Worm (Caenorhabditis elegans): Measurements from ENCODE around the gene M01A8.1.
A peak's percentile ranks its signal among the peaks of the same experiment; 100 is the strongest.

The M01A8.1 gene

DNA sequence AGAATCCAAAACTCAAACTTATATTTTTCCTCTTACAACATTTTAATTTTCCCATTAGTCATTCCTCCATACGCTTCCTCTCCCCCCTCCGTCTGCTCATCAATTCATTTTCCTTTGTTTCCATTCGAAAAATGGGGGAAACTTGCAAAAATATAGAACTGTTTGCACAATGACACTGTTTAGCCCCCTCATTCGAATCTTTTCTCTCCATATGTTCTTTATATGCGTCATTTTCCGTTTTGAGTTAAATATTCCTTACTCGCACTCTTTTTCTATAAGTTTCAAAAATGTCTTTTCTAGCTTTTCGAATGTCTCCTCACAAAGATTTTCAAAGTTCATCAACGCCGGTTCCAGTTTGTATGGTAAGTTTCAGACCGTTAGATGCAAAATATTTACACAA, at the start of gene M01A8.1:
Gene M01A8.1 (plus strand): TSS at position 301 of the 400 bp plus-strand sequence.
- TF ChIP-seq K09A11.1 (tag; optimal IDR thresholded peaks at IDR 0.05; ENCODE audit: insufficient read depth) (no peak), sox-2 (GFP tag; IDR thresholded peaks at IDR 0.05) (no peak), pat-9 (tag; optimal IDR thresholded peaks at IDR 0.05) (no peak), ceh-19 (GFP tag; optimal IDR thresholded peaks at IDR 0.05) (no peak), odd-2 (tag; optimal IDR thresholded peaks at IDR 0.05) (no peak), eyg-1 (tag; optimal IDR thresholded peaks at IDR 0.05) (no peak), pax-1 (tag; optimal IDR thresholded peaks at IDR 0.05) (no peak), npax-4 (tag; optimal IDR thresholded peaks at IDR 0.05) (no peak), fkh-10 (GFP tag; optimal IDR thresholded peaks at IDR 0.05) (no peak), rnt-1 (tag; optimal IDR thresholded peaks at IDR 0.05) (no peak), ceh-48 (tag; optimal IDR thresholded peaks at IDR 0.05) (no peak), pros-1 (tag; optimal IDR thresholded peaks at IDR 0.05) (no peak)

ce11 chrIII:9215367-9215766, 41.7 kb upstream of the M01A8.1 start, which contains the start of gene npr-29:
TSS of gene npr-29 (minus strand) at chrIII:9215467.
- TF ChIP-seq unc-3 (GFP tag; conservative IDR thresholded peaks at IDR 0.05) (no peak), unc-3 (tag; optimal IDR thresholded peaks at IDR 0.05) (no peak), pax-1 (tag; optimal IDR thresholded peaks at IDR 0.05) (no peak), nfya-1 (tag; optimal IDR thresholded peaks at IDR 0.05) (no peak), dmd-4 (tag; optimal IDR thresholded peaks at IDR 0.05; ENCODE audit: borderline replicate concordance) (no peak), ama-1 (optimal IDR thresholded peaks at IDR 0.05) (no peak), fkh-10 (GFP tag; optimal IDR thresholded peaks at IDR 0.05) (no peak), odd-2 (tag; optimal IDR thresholded peaks at IDR 0.05) (no peak), elt-4 (tag; optimal IDR thresholded peaks at IDR 0.05) (no peak), ceh-24 (tag; optimal IDR thresholded peaks at IDR 0.05) (no peak), madf-2 (tag; optimal IDR thresholded peaks at IDR 0.05) (no peak), ttx-3 (tag; optimal IDR thresholded peaks at IDR 0.05) (no peak), ceh-30 (tag; optimal IDR thresholded peaks at IDR 0.05) (no peak), pha-4 (tag; optimal IDR thresholded peaks at IDR 0.05) (no peak), npax-4 (tag; optimal IDR thresholded peaks at IDR 0.05) (no peak), ceh-18 (tag; optimal IDR thresholded peaks at IDR 0.05) (no peak), C38D4.7 (GFP tag; optimal IDR thresholded peaks at IDR 0.05) (no peak)

DNA sequence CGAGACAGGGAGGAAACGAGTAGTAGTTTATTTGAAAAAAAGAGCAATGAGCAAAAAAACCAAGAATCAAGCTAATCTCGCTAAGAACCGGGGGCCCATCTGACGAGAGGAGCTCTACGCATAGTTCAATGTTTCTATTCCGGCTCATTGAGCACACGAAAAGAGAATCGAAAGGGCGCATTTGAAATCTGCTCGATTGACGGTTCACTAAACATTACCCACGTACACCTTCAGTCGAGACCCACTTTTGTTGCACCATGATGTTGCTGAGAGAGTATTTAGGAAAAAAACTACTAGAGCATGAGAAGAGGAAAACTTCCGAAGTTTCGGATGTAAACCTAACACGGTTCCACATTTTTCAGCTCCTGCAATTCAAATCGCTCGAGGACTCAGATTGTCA, 32.1 kb upstream of the M01A8.1 start:
- TF ChIP-seq unc-86 (tag; optimal IDR thresholded peaks at IDR 0.05) (no peak), lim-6 (tag; optimal IDR thresholded peaks at IDR 0.05) (no peak)

DNA sequence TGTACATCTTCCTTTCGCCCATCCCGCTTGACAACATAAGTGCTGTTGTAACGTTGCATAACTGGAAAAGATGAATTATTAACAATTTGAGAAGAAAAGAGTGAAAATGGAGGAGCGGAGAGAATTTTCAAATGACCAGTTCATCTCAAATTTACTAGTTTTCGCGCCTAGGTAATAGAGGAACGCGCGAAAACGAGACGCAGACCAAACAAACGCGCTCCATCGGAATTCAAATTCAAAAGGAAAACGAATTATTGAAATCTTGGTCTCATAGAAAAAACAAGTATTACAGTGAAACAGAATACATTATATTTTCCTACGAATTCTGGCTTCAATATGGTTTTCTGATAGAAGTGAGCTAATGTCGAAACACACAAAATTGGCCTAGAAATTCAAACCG, 28.9 kb upstream of the M01A8.1 start:
- TF ChIP-seq ceh-6 (GFP tag; optimal IDR thresholded peaks at IDR 0.05) (no peak), eyg-1 (tag; optimal IDR thresholded peaks at IDR 0.05) (no peak), syd-9 (tag; optimal IDR thresholded peaks at IDR 0.05) (no peak), sox-4 (tag; optimal IDR thresholded peaks at IDR 0.05) (no peak), nfya-1 (tag; optimal IDR thresholded peaks at IDR 0.05) (peak; percentile 13)

DNA sequence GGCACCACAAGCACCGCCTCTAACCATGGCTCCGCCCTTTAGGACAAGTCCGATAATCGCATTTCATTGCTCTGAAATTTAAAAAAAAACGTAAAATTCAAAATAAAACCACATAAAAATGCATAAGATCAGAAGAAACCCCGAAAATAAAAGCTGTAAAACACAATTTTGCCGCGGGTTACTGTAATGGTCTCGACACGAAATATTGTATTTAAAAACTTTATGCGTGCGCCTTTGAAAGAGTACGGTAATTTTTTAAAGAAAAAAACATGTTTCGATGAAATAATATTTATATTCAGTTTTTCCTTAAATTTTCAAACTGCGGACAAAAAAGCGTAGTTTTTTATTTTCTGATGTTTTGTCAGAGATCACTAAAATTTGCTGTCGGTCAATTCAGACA, 28.3 kb upstream of the M01A8.1 start, which contains the start of gene rnr-1:
Gene rnr-1 (minus strand): TSS at position 77 of the 400 bp plus-strand sequence.
- no peak for TF ChIP-seq unc-86 (tag; optimal IDR thresholded peaks at IDR 0.05)
- TF ChIP-seq rnt-1 (tag; optimal IDR thresholded peaks at IDR 0.05): no peak
- no peak for TF ChIP-seq hlh-6 (tag; optimal IDR thresholded peaks at IDR 0.05)
- TF ChIP-seq ttx-3 (tag; optimal IDR thresholded peaks at IDR 0.05): no peak
- no peak for TF ChIP-seq Y22D7AL.16 (tag; optimal IDR thresholded peaks at IDR 0.05)
- TF ChIP-seq ets-4 (tag; optimal IDR thresholded peaks at IDR 0.05): no peak
- no peak for TF ChIP-seq eyg-1 (tag; optimal IDR thresholded peaks at IDR 0.05)
- TF ChIP-seq ztf-16 (tag; optimal IDR thresholded peaks at IDR 0.05): no peak
- TF ChIP-seq ceh-31 (tag; optimal IDR thresholded peaks at IDR 0.05): no peak
- no peak for TF ChIP-seq ceh-2 (tag; optimal IDR thresholded peaks at IDR 0.05)
- no peak for TF ChIP-seq nhr-232 (tag; optimal IDR thresholded peaks at IDR 0.05)
- no peak for TF ChIP-seq che-1 (tag; optimal IDR thresholded peaks at IDR 0.05)
- TF ChIP-seq K09A11.1 (tag; optimal IDR thresholded peaks at IDR 0.05; ENCODE audit: insufficient read depth): no peak

Measured in whole organism, late embryonic.